Worm (Caenorhabditis elegans) whole organism, mixed stage, embryonic: Measurements from ENCODE around the gene T01B7.9.

Source experiments
- M03D4.4 ChIP-seq: sonication (generic microtip); optimal IDR thresholded peaks from 2 replicates; lab custom pipeline; 2017; ENCODE audit warnings: mild to moderate bottlenecking, missing genetic modification characterization, missing compliant biosample characterization
- bed-3 ChIP-seq: fragments of 200-800 bp; sonication (Bioruptor generic); optimal IDR thresholded peaks from 3 replicates; lab custom pipeline; 2018; ENCODE audit warnings: mild to moderate bottlenecking, missing genetic modification characterization, moderate library complexity, missing compliant biosample characterization
- ceh-39 ChIP-seq: fragments of 150-350 bp; optimal IDR thresholded peaks from 2 replicates; lab custom pipeline; 2014; ENCODE audit warnings: missing biosample characterization, missing genetic modification characterization
- ceh-43 ChIP-seq: fragments of 200-800 bp; sonication (Bioruptor generic); optimal IDR thresholded peaks from 2 replicates; lab custom pipeline; 2018; ENCODE audit warnings: mild to moderate bottlenecking, missing genetic modification characterization, moderate library complexity, missing compliant biosample characterization
- ceh-83 ChIP-seq: fragments of 200-800 bp; sonication (Bioruptor generic); optimal IDR thresholded peaks from 2 replicates; lab custom pipeline; 2018; ENCODE audit warnings: mild to moderate bottlenecking, missing genetic modification characterization, missing compliant biosample characterization
- ces-1 ChIP-seq: fragments of 150-350 bp; optimal IDR thresholded peaks from 2 replicates; lab custom pipeline; 2014; ENCODE audit warnings: missing biosample characterization, missing genetic modification reagents, missing genetic modification characterization
- cnd-1 ChIP-seq: fragments of 200-800 bp; sonication (Bioruptor generic); optimal IDR thresholded peaks from 2 replicates; lab custom pipeline; 2018; ENCODE audit warnings: mild to moderate bottlenecking, missing genetic modification characterization, missing compliant biosample characterization
- drap-1 ChIP-seq: fragments of 200-800 bp; sonication (Bioruptor generic); optimal IDR thresholded peaks from 3 replicates; lab custom pipeline; 2018; ENCODE audit warnings: mild to moderate bottlenecking, missing genetic modification characterization, missing compliant biosample characterization
- elt-1 ChIP-seq: sonication (generic microtip); optimal IDR thresholded peaks from 2 replicates; lab custom pipeline; 2017; ENCODE audit warnings: missing genetic modification characterization, mild to moderate bottlenecking, missing compliant biosample characterization, antibody characterized with exemption, moderate library complexity, borderline replicate concordance; ENCODE audit not compliant: insufficient read depth
- elt-3 ChIP-seq: fragments of 150-350 bp; optimal IDR thresholded peaks from 2 replicates; lab custom pipeline; 2014; ENCODE audit warnings: missing biosample characterization, missing genetic modification characterization
- flh-1 ChIP-seq: fragments of 200-800 bp; sonication (Bioruptor generic); optimal IDR thresholded peaks from 2 replicates; lab custom pipeline; 2018; ENCODE audit warnings: mild to moderate bottlenecking, missing genetic modification characterization, moderate library complexity, missing compliant biosample characterization
- ham-2 ChIP-seq: fragments of 200-800 bp; sonication (Bioruptor generic); optimal IDR thresholded peaks from 2 replicates; lab custom pipeline; 2018; ENCODE audit warnings: mild to moderate bottlenecking, missing genetic modification characterization, missing compliant biosample characterization
- hlh-1 ChIP-seq: fragments of 150-350 bp; optimal IDR thresholded peaks from 2 replicates; lab custom pipeline; 2014; ENCODE audit warnings: missing biosample characterization, missing genetic modification reagents, missing genetic modification characterization
- lin-13 ChIP-seq: fragments of 150-350 bp; optimal IDR thresholded peaks from 2 replicates; lab custom pipeline; 2014; ENCODE audit warnings: missing biosample characterization, missing genetic modification characterization
- lin-32 ChIP-seq: fragments of 200-800 bp; sonication (Bioruptor generic); optimal IDR thresholded peaks from 2 replicates; lab custom pipeline; 2018; ENCODE audit warnings: mild to moderate bottlenecking, missing genetic modification characterization, missing compliant biosample characterization
- lsy-2 ChIP-seq: fragments of 150-350 bp; optimal IDR thresholded peaks from 2 replicates; lab custom pipeline; 2014; ENCODE audit warnings: missing biosample characterization, missing genetic modification characterization
- mab-5 ChIP-seq: fragments of 150-350 bp; optimal IDR thresholded peaks from 2 replicates; lab custom pipeline; 2014; ENCODE audit warnings: missing biosample characterization, missing genetic modification characterization
- mep-1 ChIP-seq: fragments of 150-350 bp; optimal IDR thresholded peaks from 2 replicates; lab custom pipeline; 2017; ENCODE audit warnings: missing biosample characterization, missing genetic modification reagents, missing genetic modification characterization, inconsistent platforms
- nhr-2 ChIP-seq: fragments of 150-350 bp; optimal IDR thresholded peaks from 2 replicates; lab custom pipeline; 2014; ENCODE audit warnings: missing biosample characterization, missing genetic modification characterization
- nhr-237 ChIP-seq: fragments of 150-350 bp; optimal IDR thresholded peaks from 2 replicates; lab custom pipeline; 2014; ENCODE audit warnings: missing biosample characterization, missing genetic modification characterization
- nhr-28 ChIP-seq: fragments of 150-350 bp; optimal IDR thresholded peaks from 2 replicates; lab custom pipeline; 2014; ENCODE audit warnings: missing biosample characterization, missing genetic modification characterization
- nhr-76 ChIP-seq: sonication (generic microtip); optimal IDR thresholded peaks from 2 replicates; lab custom pipeline; 2017; ENCODE audit warnings: missing biosample characterization, missing genetic modification characterization
- pha-4 ChIP-seq: fragments of 150-350 bp; optimal IDR thresholded peaks from 2 replicates; lab custom pipeline; 2018; ENCODE audit warnings: missing biosample characterization, missing genetic modification reagents, missing genetic modification characterization
- sem-2 ChIP-seq: fragments of 200-800 bp; sonication (Bioruptor generic); optimal IDR thresholded peaks from 2 replicates; lab custom pipeline; 2018; ENCODE audit warnings: mild to moderate bottlenecking, missing genetic modification characterization, missing compliant biosample characterization
- snpc-4 ChIP-seq: fragments of 150-350 bp; optimal IDR thresholded peaks from 2 replicates; lab custom pipeline; 2014; ENCODE audit warnings: missing biosample characterization, missing genetic modification characterization
- unc-120 ChIP-seq: sonication (generic microtip); optimal IDR thresholded peaks from 2 replicates; lab custom pipeline; 2017; ENCODE audit warnings: missing genetic modification characterization, missing compliant biosample characterization; ENCODE audit not compliant: poor library complexity, severe bottlenecking
- unc-62 ChIP-seq: fragments of 150-350 bp; optimal IDR thresholded peaks from 2 replicates; lab custom pipeline; 2014; ENCODE audit warnings: missing biosample characterization, missing genetic modification reagents, missing genetic modification characterization
- zip-8 ChIP-seq: fragments of 150-350 bp; optimal IDR thresholded peaks from 2 replicates; lab custom pipeline; 2014; ENCODE audit warnings: missing biosample characterization, missing genetic modification characterization
- ztf-11 ChIP-seq: fragments of 150-350 bp; optimal IDR thresholded peaks from 2 replicates; lab custom pipeline; 2014; ENCODE audit warnings: missing biosample characterization, missing genetic modification characterization

T01B7.9 gene

DNA sequence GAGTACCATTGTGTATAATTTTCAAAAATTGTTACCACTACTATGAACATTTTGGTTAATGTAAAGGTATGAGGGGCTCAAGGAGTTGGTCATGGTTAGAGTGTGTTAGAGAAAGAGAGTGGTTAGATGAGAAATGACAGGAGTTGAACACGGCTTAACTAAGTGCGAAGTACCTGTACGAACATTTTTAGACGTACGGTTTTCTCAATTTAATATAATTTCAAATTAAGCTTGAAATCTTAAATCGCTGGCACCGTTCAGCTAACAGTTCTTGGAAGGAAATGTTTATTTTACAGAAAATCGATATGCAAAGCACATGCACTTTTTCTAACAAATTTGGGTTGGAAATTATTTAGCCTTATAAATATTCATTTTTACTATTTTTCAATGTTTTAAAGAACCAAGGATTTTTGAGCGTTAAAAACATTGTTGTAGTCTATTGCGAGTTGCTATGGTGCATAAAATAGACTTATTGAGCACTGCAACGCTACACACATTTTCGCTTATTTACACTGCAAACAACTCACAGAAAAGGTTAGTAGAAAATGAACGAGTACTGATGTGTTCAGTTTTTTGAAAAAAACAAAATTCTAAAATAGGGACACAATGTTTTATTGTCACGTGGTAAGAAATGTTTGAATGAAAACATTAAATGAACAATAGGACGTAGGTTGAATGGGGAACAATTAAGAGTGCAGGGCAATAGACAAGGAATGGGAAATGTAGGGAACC, 24.8 kb downstream of the T01B7.9 start, which contains the start of gene sphk-1:
Gene sphk-1, minus strand, starts transcription at position 51 of the 732 bp plus-strand sequence.
- no peak for TF ChIP-seq sem-2
- TF ChIP-seq flh-1 (GFP tag; lab: Kevin White, UChicago), result no peak
- peak; percentile 52 for TF ChIP-seq pha-4 (tag; lab: Kevin White, UChicago)

DNA sequence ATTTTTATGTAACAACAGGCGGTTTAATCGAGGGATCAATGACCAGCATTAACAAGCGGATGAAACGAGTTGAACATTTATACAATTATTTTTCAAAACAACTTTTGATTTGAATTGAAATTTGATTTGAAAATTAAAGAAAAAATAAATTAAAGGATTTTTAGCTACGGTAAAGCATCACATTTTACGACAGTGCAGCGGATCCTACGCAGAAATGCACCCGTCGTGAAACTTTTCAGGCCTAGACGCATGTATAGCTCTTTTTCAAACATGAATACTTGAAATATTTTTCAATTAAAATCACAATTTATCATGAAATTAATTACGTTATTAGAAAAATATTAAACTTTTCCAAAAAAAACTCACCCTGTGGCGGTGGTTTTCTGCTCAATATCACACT, 25.5 kb downstream of the T01B7.9 start:
- TF ChIP-seq unc-62 (GFP tag; lab: Kevin White, UChicago) (no peak), lsy-2 (peak; percentile 73)
- TF ChIP-seq, all 35 proteins: peak for 1

DNA sequence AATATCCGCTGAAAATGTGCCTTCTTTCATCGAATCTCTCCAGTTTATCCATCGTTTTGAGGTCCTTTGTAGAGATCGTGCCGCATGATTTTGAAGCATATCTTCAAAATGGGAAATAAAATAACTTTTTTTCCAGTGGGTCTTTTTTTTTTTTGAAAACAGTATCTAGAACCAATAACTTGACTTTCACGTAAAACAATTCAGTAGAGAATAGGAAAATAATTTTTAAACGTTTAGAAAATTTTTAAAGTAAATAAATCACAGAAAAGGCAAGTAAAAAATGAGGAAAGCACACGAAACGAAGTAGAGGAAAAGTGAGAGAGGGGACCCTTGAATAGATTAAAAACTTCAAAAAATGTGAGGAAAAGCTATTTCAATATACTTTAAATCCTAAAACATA, 27.8 kb downstream of the T01B7.9 start, which contains the start of gene chdh-1:
Gene chdh-1, minus strand, starts transcription at position 101 of the 400 bp plus-strand sequence.
- TF ChIP-seq ceh-83 (GFP tag; lab: Kevin White, UChicago), result no peak
- TF ChIP-seq ces-1 (GFP tag; lab: Kevin White, UChicago), result no peak
- no peak for TF ChIP-seq elt-3 (tag; lab: Kevin White, UChicago)
- no peak for TF ChIP-seq lin-32 (GFP tag; lab: Kevin White, UChicago)
- TF ChIP-seq ham-2 (GFP tag; lab: Kevin White, UChicago), result no peak
- TF ChIP-seq unc-120 (tag; lab: Kevin White, UChicago), result no peak
- no peak for TF ChIP-seq elt-1
- no peak for TF ChIP-seq nhr-28 (tag; lab: Kevin White, UChicago)
- TF ChIP-seq ceh-43 (GFP tag; lab: Kevin White, UChicago), result no peak
- no peak for TF ChIP-seq M03D4.4 (tag; lab: Kevin White, UChicago)
- TF ChIP-seq nhr-2 (tag; lab: Kevin White, UChicago), result no peak
- TF ChIP-seq cnd-1 (tag; lab: Kevin White, UChicago), result no peak
- no peak for TF ChIP-seq flh-1 (GFP tag; lab: Kevin White, UChicago)
- TF ChIP-seq ceh-39 (tag; lab: Kevin White, UChicago), result no peak
- TF ChIP-seq zip-8 (tag; lab: Kevin White, UChicago), result no peak
- TF ChIP-seq hlh-1 (tag; lab: Kevin White, UChicago), result no peak

DNA sequence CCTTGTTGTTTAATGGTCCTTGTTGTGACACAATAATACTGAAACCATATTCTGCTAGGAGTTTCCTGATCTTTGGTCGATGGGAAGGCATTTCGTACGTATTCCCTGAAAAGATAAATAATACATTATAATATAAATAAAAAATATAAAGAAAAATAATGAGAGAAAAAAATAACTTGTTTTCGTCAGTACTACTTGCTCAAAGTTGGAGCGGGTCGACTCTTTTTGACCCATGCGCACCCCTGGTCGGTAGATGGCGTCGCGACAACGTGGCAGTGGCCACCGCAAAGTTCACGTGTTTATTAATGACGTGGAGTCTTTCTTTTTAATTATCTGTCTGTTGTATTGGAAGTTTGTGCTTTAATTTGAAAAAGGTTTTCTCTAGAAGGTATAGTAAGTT, 30.8 kb downstream of the T01B7.9 start, which contains the start of gene C34C6.10:
Gene C34C6.10, minus strand, starts transcription at position 101 of the 400 bp plus-strand sequence.
- no peak for TF ChIP-seq mep-1
- no peak for TF ChIP-seq mab-5 (tag; lab: Kevin White, UChicago)
- no peak for TF ChIP-seq elt-3 (tag; lab: Kevin White, UChicago)
- TF ChIP-seq elt-1, result no peak
- no peak for TF ChIP-seq ceh-83 (GFP tag; lab: Kevin White, UChicago)
- no peak for TF ChIP-seq bed-3 (GFP tag; lab: Kevin White, UChicago)
- TF ChIP-seq ztf-11 (tag; lab: Kevin White, UChicago), result no peak

DNA sequence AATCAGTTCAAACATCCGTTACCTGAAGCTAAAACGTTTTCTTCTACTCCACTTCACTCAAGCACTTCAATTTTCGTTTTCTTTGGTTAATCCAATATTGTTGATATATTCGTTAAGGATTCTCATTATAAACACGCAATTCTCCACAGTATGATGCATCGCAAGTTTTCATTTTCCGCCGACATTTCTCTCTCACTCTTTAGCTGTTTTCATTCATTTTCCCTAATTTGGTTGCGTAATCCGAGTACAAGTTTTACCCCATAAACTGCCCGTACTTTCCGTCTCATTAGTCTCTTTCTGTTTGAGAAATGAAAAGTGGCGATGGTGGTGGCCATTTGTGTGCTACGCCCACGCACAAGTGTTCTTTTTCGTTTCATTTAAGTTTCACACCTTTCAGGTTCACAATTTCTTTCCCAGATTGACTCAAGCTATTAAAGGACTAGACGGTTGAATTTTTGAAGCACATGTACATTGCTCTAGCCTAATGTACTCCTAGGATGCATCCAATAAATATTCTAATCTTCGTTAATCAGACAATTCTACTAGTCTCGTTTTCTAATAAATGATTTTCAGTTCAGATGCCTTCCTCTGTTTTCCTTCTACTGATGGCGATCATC, 35.1 kb downstream of the T01B7.9 start, which contains the start of gene C34C6.3:
Gene C34C6.3, plus strand, starts transcription at position 567 of the 617 bp plus-strand sequence.
- TF ChIP-seq nhr-76 (tag; lab: Kevin White, UChicago) (no peak), zip-8 (tag; lab: Kevin White, UChicago) (peak; percentile 72)

DNA sequence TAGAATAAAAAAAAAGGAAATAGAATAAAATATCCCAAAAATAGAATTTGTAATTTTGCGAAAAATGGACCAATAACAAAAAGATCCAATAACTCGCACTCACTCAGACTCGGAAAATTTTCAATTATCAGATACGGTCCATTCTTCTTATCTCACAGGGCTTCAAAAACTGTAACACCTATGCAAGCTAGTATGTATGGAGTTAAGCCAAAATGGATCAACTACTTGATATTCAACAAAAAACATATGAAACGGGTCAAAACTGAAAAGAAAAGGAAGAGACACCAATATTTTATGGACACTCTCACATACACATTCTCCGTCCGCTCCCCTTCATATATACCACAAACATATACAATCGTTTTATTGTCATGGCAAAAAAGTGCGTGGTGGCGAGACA, 41.0 kb downstream of the T01B7.9 start, which contains the start of gene C34C6.9:
Gene C34C6.9, plus strand, starts transcription at position 301 of the 400 bp plus-strand sequence.
- no peak for TF ChIP-seq snpc-4 (tag; lab: Kevin White, UChicago)
- TF ChIP-seq nhr-237 (tag; lab: Kevin White, UChicago), result no peak
- no peak for TF ChIP-seq nhr-28 (tag; lab: Kevin White, UChicago)
- no peak for TF ChIP-seq ham-2 (GFP tag; lab: Kevin White, UChicago)
- TF ChIP-seq mep-1, result no peak
- TF ChIP-seq drap-1 (GFP tag; lab: Kevin White, UChicago), result no peak
- TF ChIP-seq ceh-39 (tag; lab: Kevin White, UChicago), result no peak
- no peak for TF ChIP-seq nhr-2 (tag; lab: Kevin White, UChicago)
- no peak for TF ChIP-seq unc-62 (GFP tag; lab: Kevin White, UChicago)
- TF ChIP-seq ceh-43 (GFP tag; lab: Kevin White, UChicago), result no peak
- TF ChIP-seq lin-13, result no peak
- TF ChIP-seq ceh-83 (GFP tag; lab: Kevin White, UChicago), result no peak
- TF ChIP-seq mab-5 (tag; lab: Kevin White, UChicago), result no peak
- no peak for TF ChIP-seq ces-1 (GFP tag; lab: Kevin White, UChicago)
